Fruit fly (Drosophila melanogaster): ENCODE measurements around the gene Cip4.

DNA sequence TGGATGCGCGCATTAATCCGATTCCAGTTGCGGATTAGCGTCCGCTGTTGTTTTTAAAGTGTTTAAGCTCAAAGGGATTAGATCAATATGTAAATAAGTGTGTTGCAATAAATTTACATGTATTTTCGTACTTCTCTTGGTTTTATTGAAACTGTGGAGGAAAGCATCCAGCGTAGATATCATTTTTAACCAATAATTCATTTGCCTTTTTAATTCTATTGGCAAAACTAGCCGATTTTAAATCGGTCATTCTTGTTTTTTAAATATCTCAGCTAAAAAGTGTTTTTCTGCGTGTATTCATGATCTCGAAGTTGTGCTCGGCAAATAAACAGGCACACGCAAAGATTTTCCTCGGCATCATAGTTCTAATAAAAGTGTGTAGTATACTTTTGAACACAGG lies 70.6 kb downstream of the Cip4 start:
- TF ChIP-seq Dll (optimal IDR thresholded peaks at IDR 0.05), result no peak
- no peak for TF ChIP-seq usp (GFP tag; optimal IDR thresholded peaks at IDR 0.05)
- no peak for TF ChIP-seq psq (optimal IDR thresholded peaks at IDR 0.05)
